Fruit fly (Drosophila melanogaster): Measurements from ENCODE around the gene CG4768.

Gene CG4768

dm6 chrX:16772882-16773827 is 18.8 kb upstream of the CG4768 start (continued):
- no peak for TF ChIP-seq Dip3 (GFP tag; optimal IDR thresholded peaks at IDR 0.05)
- TF ChIP-seq nau (GFP tag; optimal IDR thresholded peaks at IDR 0.05), result peak; percentile 25
- no peak for TF ChIP-seq CG9797 (GFP tag; optimal IDR thresholded peaks at IDR 0.05)
- peak; percentile 28 for TF ChIP-seq CG8089 (GFP tag; optimal IDR thresholded peaks at IDR 0.05)
- TF ChIP-seq CG14014 (GFP tag; IDR thresholded peaks at IDR 0.05), result peak; percentile 63
- TF ChIP-seq HLHmδ (GFP tag; optimal IDR thresholded peaks at IDR 0.05), result no peak
- TF ChIP-seq CG17359 (tag; optimal IDR thresholded peaks at IDR 0.05), result peak; percentile 53
- TF ChIP-seq E2f1 (GFP tag; IDR thresholded peaks at IDR 0.05), result peak; percentile 73
- no peak for TF ChIP-seq CG1832 (GFP tag; optimal IDR thresholded peaks at IDR 0.05)
- no peak for TF ChIP-seq Mad (GFP tag; optimal IDR thresholded peaks at IDR 0.05)
- peak; percentile 82 for TF ChIP-seq CG8765 (GFP tag; IDR thresholded peaks at IDR 0.05)
- TF ChIP-seq HmgZ (tag; optimal IDR thresholded peaks at IDR 0.05), result no peak
- TF ChIP-seq BEAF-32 (GFP tag; optimal IDR thresholded peaks at IDR 0.05), result no peak
- no peak for TF ChIP-seq CG42726 (GFP tag; IDR thresholded peaks at IDR 0.05; ENCODE audit: partially characterized antibody)
- peak; percentile 12 for TF ChIP-seq NC2β (GFP tag; optimal IDR thresholded peaks at IDR 0.05)
- peak; percentile 43 for TF ChIP-seq unpg (GFP tag; optimal IDR thresholded peaks at IDR 0.05)
- no peak for TF ChIP-seq sug (tag; optimal IDR thresholded peaks at IDR 0.05)
- TF ChIP-seq dati (GFP tag; IDR thresholded peaks at IDR 0.05), result peak; percentile 62; the same call in 1 of the 2 replicates
- TF ChIP-seq pum (GFP tag; optimal IDR thresholded peaks at IDR 0.05), result peak; percentile 65
- no peak for TF ChIP-seq knrl (GFP tag; IDR thresholded peaks at IDR 0.05; ENCODE audit: partially characterized antibody)
- TF ChIP-seq D19A (tag; optimal IDR thresholded peaks at IDR 0.05), result peak; percentile 54
- peak; percentile 17 for TF ChIP-seq CG1233 (GFP tag; optimal IDR thresholded peaks at IDR 0.05)
- no peak for TF ChIP-seq zfh2 (GFP tag; optimal IDR thresholded peaks at IDR 0.05)
- no peak for TF ChIP-seq hkb (optimal IDR thresholded peaks at IDR 0.05)
- TF ChIP-seq hkb (GFP tag; IDR thresholded peaks at IDR 0.05), result peak; percentile 75
- no peak for TF ChIP-seq CG10147 (GFP tag; optimal IDR thresholded peaks at IDR 0.05)
- TF ChIP-seq CG2116 (GFP tag; optimal IDR thresholded peaks at IDR 0.05), result no peak
- no peak for TF ChIP-seq CG12299 (tag; optimal IDR thresholded peaks at IDR 0.05)
- TF ChIP-seq CTCF (GFP tag; optimal IDR thresholded peaks at IDR 0.05), result no peak
- TF ChIP-seq CG31365 (tag; optimal IDR thresholded peaks at IDR 0.05), result no peak
- no peak for TF ChIP-seq CG6765 (GFP tag; optimal IDR thresholded peaks at IDR 0.05)
- TF ChIP-seq CG11247 (GFP tag; IDR thresholded peaks at IDR 0.05), result peak; percentile 49; the same call in 1 of the 2 replicates
- no peak for TF ChIP-seq CG3163 (GFP tag; optimal IDR thresholded peaks at IDR 0.05)
- peak; percentile 69 for TF ChIP-seq nmo (GFP tag; optimal IDR thresholded peaks at IDR 0.05)
- TF ChIP-seq org-1 (GFP tag; optimal IDR thresholded peaks at IDR 0.05), result peak; percentile 44
- TF ChIP-seq ewg (GFP tag; optimal IDR thresholded peaks at IDR 0.05), result peak; percentile 1
- TF ChIP-seq sens-2 (GFP tag; IDR thresholded peaks at IDR 0.05), result peak; percentile 65; the same call in 1 of the 2 replicates
- TF ChIP-seq CG1024 (GFP tag; IDR thresholded peaks at IDR 0.05), result peak; percentile 59
- TF ChIP-seq lov (optimal IDR thresholded peaks at IDR 0.05), result no peak
- peak; percentile 81 for TF ChIP-seq lov (GFP tag; IDR thresholded peaks at IDR 0.05)
- TF ChIP-seq CG7786 (GFP tag; optimal IDR thresholded peaks at IDR 0.05), result peak; percentile 39
- TF ChIP-seq Usf (GFP tag; optimal IDR thresholded peaks at IDR 0.05), result no peak
- no peak for TF ChIP-seq h (optimal IDR thresholded peaks at IDR 0.05)
- 0 out of 2 replicates have a peak, but pooled peaks have one; percentile 25 for TF ChIP-seq MBD-R2 (GFP tag; IDR thresholded peaks at IDR 0.05)
- TF ChIP-seq GATAe (GFP tag; conservative IDR thresholded peaks at IDR 0.05), result no peak
- TF ChIP-seq Sry-δ (GFP tag; optimal IDR thresholded peaks at IDR 0.05), result peak; percentile 22
- peak; percentile 71 for TF ChIP-seq CG9727 (GFP tag; optimal IDR thresholded peaks at IDR 0.05)
- no peak for TF ChIP-seq Trl (optimal IDR thresholded peaks at IDR 0.05)
- peak; percentile 72 for TF ChIP-seq Trl (GFP tag; optimal IDR thresholded peaks at IDR 0.05)
- TF ChIP-seq CG2129 (GFP tag; IDR thresholded peaks at IDR 0.05; ENCODE audit: partially characterized antibody), result no peak

Measured in whole organism, embryonic.